Worm (Caenorhabditis elegans): Measurements from ENCODE around the gene M70.5.

ce11 chrIV:2220896-2221295 lies 54.5 kb downstream of the M70.5 start:
- TF ChIP-seq nfya-1 (tag; optimal IDR thresholded peaks at IDR 0.05) (no peak), ets-4 (tag; optimal IDR thresholded peaks at IDR 0.05) (no peak)
